Worm (Caenorhabditis elegans) whole organism, late embryonic: ENCODE measurements around the gene slc-25A29.

Experiments used
- Y22D7AL.16 ChIP-seq: sonication (generic microtip); optimal IDR thresholded peaks from 2 replicates; lab custom pipeline; 2016; ENCODE audit warnings: missing genetic modification characterization, missing compliant biosample characterization
- fax-1 ChIP-seq: sonication (generic microtip); optimal IDR thresholded peaks from 2 replicates; lab custom pipeline; 2016; ENCODE audit warnings: missing genotype, missing genetic modification characterization, missing compliant biosample characterization

- TF ChIP-seq fax-1 (tag; lab: Kevin White, UChicago): no peak
- TF ChIP-seq Y22D7AL.16 (tag; lab: Kevin White, UChicago): no peak
These were observed 8.0 kb downstream of the slc-25A29 start for ce11 chrV:14649929-14650328.
